Fruit fly (Drosophila melanogaster) whole organism, wandering third instar larva: ENCODE data around the gene ovm.

Experiments
- Abd-B ChIP-seq: fragments of >200 bp; optimal IDR thresholded peaks from 2 replicates; lab custom pipeline; 2017; ENCODE audit warnings: missing biosample characterization, missing genetic modification characterization
- CG32264 ChIP-seq: fragments of 200-800 bp; sonication (Bioruptor generic); optimal IDR thresholded peaks from 2 replicates; lab custom pipeline; 2016; ENCODE audit warnings: missing biosample characterization, missing genetic modification characterization
- CG9705 ChIP-seq: fragments of 200-800 bp; sonication (Bioruptor generic); optimal IDR thresholded peaks from 2 replicates; lab custom pipeline; 2018; ENCODE audit warnings: missing biosample characterization, mild to moderate bottlenecking, missing genetic modification characterization
- CrebA ChIP-seq: fragments of 200-800 bp; sonication (Bioruptor generic); optimal IDR thresholded peaks from 2 replicates; lab custom pipeline; 2016; ENCODE audit warnings: missing biosample characterization, mild to moderate bottlenecking, missing genetic modification characterization, borderline replicate concordance
- Dfd ChIP-seq: fragments of >200 bp; optimal IDR thresholded peaks from 2 replicates; lab custom pipeline; 2017; ENCODE audit warnings: missing biosample characterization, missing genetic modification characterization
- Dif ChIP-seq: fragments of 200-275, 200-300 bp; sonication (Bioruptor generic); optimal IDR thresholded peaks from 2 replicates; lab custom pipeline; 2018; ENCODE audit warnings: missing biosample characterization, missing genetic modification characterization; ENCODE audit not compliant: partially characterized antibody
- GATAd ChIP-seq: sonication (Bioruptor generic); optimal IDR thresholded peaks from 2 replicates; lab custom pipeline; 2016; ENCODE audit warnings: missing biosample characterization, missing genetic modification characterization
- HLH106 ChIP-seq: fragments of 200-800 bp; optimal IDR thresholded peaks from 3 replicates; lab custom pipeline; 2019; ENCODE audit warnings: missing biosample characterization, mild to moderate bottlenecking, missing genetic modification characterization, moderate library complexity
- Hnf4 ChIP-seq: fragments of 200-800 bp; sonication (Bioruptor generic); optimal IDR thresholded peaks from 2 replicates; lab custom pipeline; 2016; ENCODE audit warnings: missing biosample characterization, mild to moderate bottlenecking, missing genetic modification characterization
- Hr78 ChIP-seq: fragments of >200 bp; optimal IDR thresholded peaks from 2 replicates; lab custom pipeline; 2017; ENCODE audit warnings: missing biosample characterization, missing genetic modification characterization
- Hr83 ChIP-seq: fragments of 200-300 bp; sonication (Bioruptor generic); optimal IDR thresholded peaks from 2 replicates; lab custom pipeline; 2016; ENCODE audit warnings: missing biosample characterization, mild to moderate bottlenecking, missing genetic modification characterization, moderate library complexity; ENCODE audit not compliant: poor library complexity, severe bottlenecking
- Jra ChIP-seq: sonication (Bioruptor generic); optimal IDR thresholded peaks from 2 replicates; lab custom pipeline; 2016; ENCODE audit warnings: missing biosample characterization, missing genetic modification characterization
- Mio ChIP-seq: sonication (Bioruptor generic); optimal IDR thresholded peaks from 2 replicates; lab custom pipeline; 2016; ENCODE audit warnings: missing biosample characterization, missing genetic modification characterization
- Myc ChIP-seq: fragments of >200 bp; optimal IDR thresholded peaks from 2 replicates; lab custom pipeline; 2017
- N ChIP-seq: fragments of >200 bp; optimal IDR thresholded peaks from 2 replicates; lab custom pipeline; 2018; ENCODE audit warnings: missing biosample characterization, missing external identifiers, missing genetic modification characterization
- OdsH ChIP-seq: fragments of 200-800 bp; sonication (Bioruptor generic); optimal IDR thresholded peaks from 2 replicates; lab custom pipeline; 2016; ENCODE audit warnings: missing biosample characterization, mild to moderate bottlenecking, missing genetic modification characterization
- Rel ChIP-seq, 2 experiments: fragments of 200-800 bp; sonication (Bioruptor generic) in 1 of 2; optimal IDR thresholded peaks; 2 replicates in 1 of 2; 3 replicates in 1 of 2; lab custom pipeline; 2016 to 2019; ENCODE audit warnings: mild to moderate bottlenecking in 2 of 2, missing biosample characterization in 2 of 2, missing genetic modification characterization in 2 of 2, moderate library complexity in 1 of 2
- Sp1 ChIP-seq: fragments of 200-800 bp; sonication (Bioruptor generic); optimal IDR thresholded peaks from 3 replicates; lab custom pipeline; 2019; ENCODE audit warnings: missing biosample characterization, mild to moderate bottlenecking, missing genetic modification characterization, moderate library complexity
- Vsx2 ChIP-seq: fragments of 200-300, 225-300 bp; sonication (Bioruptor generic); optimal IDR thresholded peaks from 2 replicates; lab custom pipeline; 2018; ENCODE audit warnings: missing biosample characterization, missing genetic modification characterization; ENCODE audit not compliant: partially characterized antibody
- br ChIP-seq: fragments of 200-800 bp; sonication (Bioruptor generic); optimal IDR thresholded peaks from 2 replicates; lab custom pipeline; 2016; ENCODE audit warnings: missing biosample characterization, missing genetic modification characterization
- brk ChIP-seq: fragments of 200-800 bp; sonication (Bioruptor generic); optimal IDR thresholded peaks from 2 replicates; lab custom pipeline; 2016; ENCODE audit warnings: missing biosample characterization, mild to moderate bottlenecking, missing genetic modification characterization
- dl ChIP-seq, 2 experiments: fragments of 175-275, 200-275 bp in 1 of 2; fragments of 200-275 bp in 1 of 2; sonication (Bioruptor generic); optimal IDR thresholded peaks; lab custom pipeline; 2018; ENCODE audit warnings: mild to moderate bottlenecking in 2 of 2, missing biosample characterization in 2 of 2, missing genetic modification characterization in 2 of 2, moderate library complexity in 2 of 2; ENCODE audit not compliant: partially characterized antibody in 2 of 2, insufficient read depth in 1 of 2
- dmrt93B ChIP-seq: fragments of 200-800 bp; sonication (Bioruptor generic); optimal IDR thresholded peaks from 2 replicates; lab custom pipeline; 2018; ENCODE audit warnings: missing biosample characterization, mild to moderate bottlenecking, missing genetic modification characterization
- dsf ChIP-seq: sonication (Bioruptor generic); optimal IDR thresholded peaks from 2 replicates; lab custom pipeline; 2016; ENCODE audit warnings: missing biosample characterization, missing genetic modification characterization, borderline replicate concordance
- ey ChIP-seq: fragments of 200-800 bp; sonication (Bioruptor generic); optimal IDR thresholded peaks from 2 replicates; lab custom pipeline; 2016; ENCODE audit warnings: missing biosample characterization, missing genetic modification characterization
- foxo ChIP-seq, 2 experiments: fragments of 200-800 bp; sonication (Bioruptor generic); optimal IDR thresholded peaks; 2 replicates in 1 of 2; 3 replicates in 1 of 2; lab custom pipeline; 2016 to 2017; ENCODE audit warnings: missing biosample characterization in 2 of 2, missing genetic modification characterization in 2 of 2
- fru ChIP-seq: fragments of 200-800 bp; sonication (Bioruptor generic); optimal IDR thresholded peaks from 3 replicates; lab custom pipeline; 2016; ENCODE audit warnings: missing biosample characterization, mild to moderate bottlenecking, missing genetic modification characterization
- h ChIP-seq: fragments of 200-800 bp; sonication (Bioruptor generic); optimal IDR thresholded peaks from 3 replicates; lab custom pipeline; 2016; ENCODE audit warnings: missing biosample characterization, mild to moderate bottlenecking, missing genetic modification characterization
- jim ChIP-seq: fragments of 175-275, 200-325 bp; sonication (Bioruptor generic); optimal IDR thresholded peaks from 2 replicates; lab custom pipeline; 2016; ENCODE audit warnings: missing biosample characterization, mild to moderate bottlenecking, missing genetic modification characterization
- lola ChIP-seq: fragments of >200 bp; optimal IDR thresholded peaks from 2 replicates; lab custom pipeline; 2017; ENCODE audit warnings: missing biosample characterization, missing genetic modification characterization
- pan ChIP-seq: fragments of >200 bp; optimal IDR thresholded peaks from 2 replicates; lab custom pipeline; 2017
- psq ChIP-seq: fragments of 200-800 bp; sonication (Bioruptor generic); optimal IDR thresholded peaks from 3 replicates; lab custom pipeline; 2017; ENCODE audit warnings: missing biosample characterization, mild to moderate bottlenecking, missing genetic modification characterization, moderate library complexity
- rgr ChIP-seq: fragments of 200-800 bp; sonication (Bioruptor generic); optimal IDR thresholded peaks from 3 replicates; lab custom pipeline; 2016; ENCODE audit warnings: missing biosample characterization, mild to moderate bottlenecking, missing genetic modification characterization
- sage ChIP-seq: fragments of 200-800 bp; sonication (Bioruptor generic); optimal IDR thresholded peaks from 2 replicates; lab custom pipeline; 2016; ENCODE audit warnings: missing biosample characterization, mild to moderate bottlenecking, missing genetic modification characterization
- sv ChIP-seq: fragments of 200-800 bp; sonication (Bioruptor generic); optimal IDR thresholded peaks from 3 replicates; lab custom pipeline; 2016; ENCODE audit warnings: missing biosample characterization, missing genetic modification characterization
- tai ChIP-seq: sonication (Bioruptor generic); optimal IDR thresholded peaks from 2 replicates; lab custom pipeline; 2016; ENCODE audit warnings: missing biosample characterization, missing genetic modification characterization
- usp ChIP-seq: fragments of >200 bp; optimal IDR thresholded peaks from 2 replicates; lab custom pipeline; 2017; ENCODE audit warnings: missing biosample characterization, missing genetic modification characterization
- woc ChIP-seq: sonication (Bioruptor generic); optimal IDR thresholded peaks from 2 replicates; lab custom pipeline; 2016; ENCODE audit warnings: missing biosample characterization, mild to moderate bottlenecking, missing genetic modification characterization

ovm gene

dm6 chr2L:140849-141248 lies at the start of gene ovm, which contains the start of gene CG31975:
Gene ovm (minus strand): TSS chr2L:140992.
Gene CG31975 (minus strand): TSS chr2L:140992.
- TF ChIP-seq CG9705 (GFP tag; lab: Kevin White, UChicago): no peak
- no peak for TF ChIP-seq Mio (GFP tag; lab: Kevin White, UChicago)
- no peak for TF ChIP-seq woc (GFP tag; lab: Kevin White, UChicago)
- no peak for TF ChIP-seq Abd-B (GFP tag; lab: Kevin White, UChicago)
- no peak for TF ChIP-seq CG32264 (GFP tag; lab: Kevin White, UChicago)
- TF ChIP-seq Dif (GFP tag; lab: Kevin White, UChicago): no peak
- TF ChIP-seq brk (GFP tag; lab: Kevin White, UChicago): no peak
- TF ChIP-seq GATAd (GFP tag; lab: Kevin White, UChicago): no peak
- TF ChIP-seq OdsH (GFP tag; lab: Kevin White, UChicago): no peak
- no peak for TF ChIP-seq HLH106 (tag; lab: Kevin White, UChicago)
- TF ChIP-seq h (GFP tag; lab: Kevin White, UChicago): no peak
- no peak for TF ChIP-seq foxo (GFP tag; optimal IDR thresholded peaks at IDR 0.05; lab: Kevin White, UChicago)
- no peak for TF ChIP-seq usp
- TF ChIP-seq dsf: no peak
- TF ChIP-seq Hr78 (GFP tag; lab: Kevin White, UChicago): no peak
- no peak for TF ChIP-seq Hnf4 (GFP tag; lab: Kevin White, UChicago)
- TF ChIP-seq Hr83 (GFP tag; lab: Kevin White, UChicago): no peak
- no peak for TF ChIP-seq dmrt93B

dm6 chr2L:182360-183144 lies 41.8 kb upstream of the ovm start:
- TF ChIP-seq sv (GFP tag; lab: Kevin White, UChicago) (no peak), Rel (GFP tag; optimal IDR thresholded peaks at IDR 0.05; lab: Kevin White, UChicago) (peak; percentile 54), Rel (tag; optimal IDR thresholded peaks at IDR 0.05; lab: Kevin White, UChicago) (no peak), Hnf4 (GFP tag; lab: Kevin White, UChicago) (no peak), jim (GFP tag; lab: Kevin White, UChicago) (no peak), psq (GFP tag; lab: Kevin White, UChicago) (peak; percentile 95), sage (GFP tag; lab: Kevin White, UChicago) (peak; percentile 60), fru (no peak), Myc (lab: Kevin White, UChicago) (no peak), dsf (no peak), ey (GFP tag; lab: Kevin White, UChicago) (no peak), Abd-B (GFP tag; lab: Kevin White, UChicago) (no peak), Hr78 (GFP tag; lab: Kevin White, UChicago) (no peak), Dif (GFP tag; lab: Kevin White, UChicago) (no peak), dmrt93B (no peak), Vsx2 (GFP tag; lab: Kevin White, UChicago) (no peak), brk (GFP tag; lab: Kevin White, UChicago) (no peak), OdsH (GFP tag; lab: Kevin White, UChicago) (peak; percentile 10), CG9705 (GFP tag; lab: Kevin White, UChicago) (no peak), pan (lab: Kevin White, UChicago) (no peak), Jra (GFP tag; lab: Kevin White, UChicago) (no peak), Sp1 (GFP tag; lab: Kevin White, UChicago) (peak; percentile 32), h (GFP tag; lab: Kevin White, UChicago) (no peak), dl (GFP tag; optimal IDR thresholded peaks at IDR 0.05; lab: Kevin White, UChicago; ENCODE audit: insufficient read depth in 1 of 2, partially characterized antibody in 2 of 2) (no peak), CrebA (no peak), GATAd (GFP tag; lab: Kevin White, UChicago) (no peak), Mio (GFP tag; lab: Kevin White, UChicago) (no peak), Hr83 (GFP tag; lab: Kevin White, UChicago) (no peak), rgr (GFP tag; lab: Kevin White, UChicago) (no peak), foxo (GFP tag; optimal IDR thresholded peaks at IDR 0.05; lab: Kevin White, UChicago) (no peak), lola (GFP tag; lab: Kevin White, UChicago) (no peak), CG32264 (GFP tag; lab: Kevin White, UChicago) (no peak), usp (no peak), br (GFP tag; lab: Kevin White, UChicago) (no peak), HLH106 (tag; lab: Kevin White, UChicago) (no peak), tai (GFP tag; lab: Kevin White, UChicago) (no peak), Dfd (GFP tag; lab: Kevin White, UChicago) (no peak), woc (GFP tag; lab: Kevin White, UChicago) (no peak), N (GFP tag; lab: Kevin White, UChicago) (peak; percentile 19)
